Worm (Caenorhabditis elegans) whole organism, late embryonic: ENCODE data around the gene F49F1.12.

Experiments
- ama-1 ChIP-seq: fragments of 150-350 bp; optimal IDR thresholded peaks from 2 replicates; lab custom pipeline; 2014
- hlh-13 ChIP-seq: fragments of 200-800 bp; sonication (Bioruptor generic); optimal IDR thresholded peaks from 2 replicates; lab custom pipeline; 2018; ENCODE audit warnings: mild to moderate bottlenecking, missing genetic modification characterization, missing compliant biosample characterization
- hlh-15 ChIP-seq: sonication (generic microtip); optimal IDR thresholded peaks from 2 replicates; lab custom pipeline; 2016; ENCODE audit warnings: missing genetic modification characterization, missing compliant biosample characterization
- pha-4 ChIP-seq: fragments of 150-350 bp; optimal IDR thresholded peaks from 2 replicates; lab custom pipeline; 2018; ENCODE audit warnings: missing biosample characterization, missing genetic modification reagents, missing genetic modification characterization
- rnt-1 ChIP-seq: sonication (generic microtip); optimal IDR thresholded peaks from 2 replicates; lab custom pipeline; 2016; ENCODE audit warnings: missing genetic modification characterization, missing compliant biosample characterization

- TF ChIP-seq ama-1 (no peak), rnt-1 (tag; lab: Kevin White, UChicago) (no peak), pha-4 (tag; lab: Kevin White, UChicago) (no peak), hlh-15 (tag; lab: Kevin White, UChicago) (no peak), hlh-13 (GFP tag; lab: Kevin White, UChicago) (no peak)
These were observed 22.6 kb downstream of the F49F1.12 start, which contains the start of gene F49F1.5 for ce11 chrIV:4120263-4120662.
